Fruit fly (Drosophila melanogaster): ENCODE data around the gene ph-p.

DNA sequence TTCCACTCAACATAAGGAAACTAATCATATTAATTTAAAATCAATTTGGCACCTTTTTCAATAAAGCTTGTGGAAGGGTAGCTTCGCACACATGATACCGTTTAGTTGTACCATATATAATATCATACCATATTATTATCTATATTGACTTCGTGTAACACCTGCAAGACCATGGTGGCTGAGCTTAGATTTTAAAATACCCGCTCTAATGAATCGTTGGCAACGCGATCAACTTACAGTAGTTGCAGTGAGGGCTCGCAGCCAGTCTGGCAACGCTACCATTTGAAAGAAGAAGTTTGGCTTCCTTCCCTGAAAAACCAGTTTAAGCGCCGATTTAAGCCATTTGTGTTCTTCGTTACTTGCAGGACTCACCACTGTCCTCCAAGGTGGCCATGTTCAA lies 32.3 kb upstream of the ph-p start:
- TF ChIP-seq CTCF (optimal IDR thresholded peaks at IDR 0.05) (no peak), CG8478 (optimal IDR thresholded peaks at IDR 0.05) (no peak)
